Fruit fly (Drosophila melanogaster) whole organism: ENCODE measurements around the gene CG6602.

Experiments
- EcR ChIP-seq, 2 experiments: fragments of >200 bp; optimal IDR thresholded peaks; 2 replicates each; lab custom pipeline; 2017; ENCODE audit warnings: missing biosample characterization in 2 of 2, missing genetic modification characterization in 2 of 2, missing genetic modification reagents in 2 of 2
- usp ChIP-seq: fragments of >200 bp; optimal IDR thresholded peaks from 2 replicates; lab custom pipeline; 2017; ENCODE audit warnings: missing biosample characterization, missing genetic modification characterization, mixed read lengths

dm6 chr3L:6106717-6107116, 34.8 kb downstream of the CG6602 start:
- no peak for TF ChIP-seq usp (GFP tag; lab: Kevin White, UChicago)
- no peak for TF ChIP-seq EcR (GFP tag; optimal IDR thresholded peaks at IDR 0.05; lab: Kevin White, UChicago)
